Worm (Caenorhabditis elegans): Measurements from ENCODE around the gene sre-38.

Gene sre-38

DNA sequence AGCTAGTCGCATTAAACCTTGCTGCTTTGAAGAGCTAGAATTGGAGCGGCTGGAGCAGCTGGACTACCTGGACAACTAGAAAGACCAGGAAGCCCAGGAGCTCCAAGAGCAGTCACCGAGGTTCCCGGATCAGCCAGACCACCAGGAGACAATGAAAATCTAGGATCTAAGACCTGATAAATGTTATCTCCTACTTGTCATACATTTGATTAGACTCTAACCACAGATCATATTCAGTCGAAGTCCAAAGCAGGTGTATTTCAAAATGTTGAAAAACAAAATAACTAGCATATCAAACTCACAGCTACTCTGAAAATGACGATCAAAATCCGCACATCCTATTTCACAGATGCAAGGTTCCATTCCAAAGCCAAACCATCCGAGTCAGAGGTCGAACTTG, 34.6 kb downstream of the sre-38 start, which contains the start of gene srz-6:
Gene srz-6, plus strand, starts transcription at position 301 of the 400 bp plus-strand sequence.
- TF ChIP-seq nhr-232 (tag; optimal IDR thresholded peaks at IDR 0.05) (no peak), unc-55 (GFP tag; optimal IDR thresholded peaks at IDR 0.05) (no peak), ttx-3 (tag; optimal IDR thresholded peaks at IDR 0.05) (no peak), hlh-8 (tag; optimal IDR thresholded peaks at IDR 0.05) (no peak), ceh-24 (tag; optimal IDR thresholded peaks at IDR 0.05) (no peak), Y22D7AL.16 (tag; optimal IDR thresholded peaks at IDR 0.05) (no peak), sdc-2 (tag; optimal IDR thresholded peaks at IDR 0.05) (no peak), ceh-19 (GFP tag; optimal IDR thresholded peaks at IDR 0.05) (no peak), hlh-13 (GFP tag; optimal IDR thresholded peaks at IDR 0.05) (no peak), ceh-22 (tag; optimal IDR thresholded peaks at IDR 0.05) (no peak)

- TF ChIP-seq hlh-8 (tag; optimal IDR thresholded peaks at IDR 0.05) (no peak), F13H6.1 (tag; optimal IDR thresholded peaks at IDR 0.05) (no peak), ceh-30 (tag; optimal IDR thresholded peaks at IDR 0.05) (no peak), nfya-1 (tag; optimal IDR thresholded peaks at IDR 0.05) (no peak), pqm-1 (tag; optimal IDR thresholded peaks at IDR 0.05) (no peak), pat-9 (tag; optimal IDR thresholded peaks at IDR 0.05) (no peak), ceh-22 (tag; optimal IDR thresholded peaks at IDR 0.05) (no peak), ttx-3 (tag; optimal IDR thresholded peaks at IDR 0.05) (no peak), Y22D7AL.16 (tag; optimal IDR thresholded peaks at IDR 0.05) (no peak), ztf-16 (tag; optimal IDR thresholded peaks at IDR 0.05) (no peak)
Measured at ce11 chrII:12494067-12494477, 36.7 kb downstream of the sre-38 start.

DNA sequence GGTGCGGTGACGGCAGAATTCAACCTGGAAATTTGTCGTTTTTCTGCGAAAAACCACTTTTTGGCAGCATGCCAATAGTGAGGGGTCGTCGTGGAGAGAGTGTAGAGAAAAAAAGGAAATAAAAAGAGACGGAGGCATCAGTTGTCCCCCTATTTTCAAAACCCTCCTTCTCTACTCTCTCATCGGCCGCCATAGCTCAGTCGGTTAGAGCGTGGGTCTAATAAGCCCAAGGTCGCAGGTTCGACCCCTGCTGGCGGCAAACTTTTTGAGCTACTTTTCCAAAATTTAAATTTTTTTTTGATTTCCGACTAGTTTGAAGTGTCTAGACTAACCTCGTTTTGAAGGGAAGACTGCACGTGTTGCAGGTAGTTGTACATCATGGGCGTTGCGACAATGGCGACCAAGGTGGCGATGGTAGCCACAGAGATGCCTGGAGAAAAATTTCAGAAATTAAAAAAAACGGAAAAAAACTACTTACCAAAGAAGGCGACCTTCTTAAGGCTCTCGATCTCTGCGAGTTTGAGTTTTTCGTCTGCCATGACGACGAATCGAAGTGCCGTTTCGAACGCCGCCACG, 37.3 kb downstream of the sre-38 start, which contains the start of gene col-85:
Gene col-85, minus strand, starts transcription at position 540 of the 576 bp plus-strand sequence.
- TF ChIP-seq hlh-15 (tag; optimal IDR thresholded peaks at IDR 0.05) (peak; percentile 91), ceh-6 (GFP tag; optimal IDR thresholded peaks at IDR 0.05) (peak; percentile 91), K02D7.2 (tag; optimal IDR thresholded peaks at IDR 0.05) (peak; percentile 95), ztf-16 (tag; optimal IDR thresholded peaks at IDR 0.05) (peak; percentile 95), ceh-31 (tag; optimal IDR thresholded peaks at IDR 0.05) (peak; percentile 86), ceh-30 (tag; optimal IDR thresholded peaks at IDR 0.05) (peak; percentile 3), nhr-232 (tag; optimal IDR thresholded peaks at IDR 0.05) (peak; percentile 85), Y22D7AL.16 (tag; optimal IDR thresholded peaks at IDR 0.05) (peak; percentile 94), fax-1 (tag; optimal IDR thresholded peaks at IDR 0.05) (peak; percentile 88), dve-1 (tag; optimal IDR thresholded peaks at IDR 0.05) (peak; percentile 81), ama-1 (optimal IDR thresholded peaks at IDR 0.05) (no peak), tbx-2 (tag; optimal IDR thresholded peaks at IDR 0.05) (peak; percentile 92), fkh-10 (GFP tag; optimal IDR thresholded peaks at IDR 0.05) (peak; percentile 52), ets-4 (tag; optimal IDR thresholded peaks at IDR 0.05) (peak; percentile 78), K09A11.1 (tag; optimal IDR thresholded peaks at IDR 0.05; ENCODE audit: insufficient read depth) (peak; percentile 88), ceh-18 (tag; optimal IDR thresholded peaks at IDR 0.05) (peak; percentile 86), che-1 (tag; optimal IDR thresholded peaks at IDR 0.05) (peak; percentile 93), C08G9.2 (tag; optimal IDR thresholded peaks at IDR 0.05) (peak; percentile 87), ref-2 (tag; optimal IDR thresholded peaks at IDR 0.05) (peak; percentile 89), zip-5 (tag; optimal IDR thresholded peaks at IDR 0.05) (peak; percentile 83), hlh-6 (tag; optimal IDR thresholded peaks at IDR 0.05) (peak; percentile 95), tbx-7 (tag; optimal IDR thresholded peaks at IDR 0.05) (peak; percentile 43), pat-9 (tag; optimal IDR thresholded peaks at IDR 0.05) (peak; percentile 94), ceh-34 (tag; optimal IDR thresholded peaks at IDR 0.05) (peak; percentile 92), ttx-3 (tag; optimal IDR thresholded peaks at IDR 0.05) (peak; percentile 92), eyg-1 (tag; optimal IDR thresholded peaks at IDR 0.05) (peak; percentile 68), sox-4 (tag; optimal IDR thresholded peaks at IDR 0.05) (peak; percentile 97), syd-9 (tag; optimal IDR thresholded peaks at IDR 0.05) (peak; percentile 93), unc-42 (tag; optimal IDR thresholded peaks at IDR 0.05) (peak; percentile 84), pha-2 (tag; optimal IDR thresholded peaks at IDR 0.05) (peak; percentile 94), pax-1 (tag; optimal IDR thresholded peaks at IDR 0.05) (no peak), elt-2 (tag; optimal IDR thresholded peaks at IDR 0.05) (peak; percentile 96), rnt-1 (tag; optimal IDR thresholded peaks at IDR 0.05) (peak; percentile 89), pag-3 (tag; optimal IDR thresholded peaks at IDR 0.05; ENCODE audit: borderline replicate concordance) (peak; percentile 89), ceh-22 (tag; optimal IDR thresholded peaks at IDR 0.05) (no peak), ceh-45 (GFP tag; IDR thresholded peaks at IDR 0.05) (peak; percentile 96), hlh-8 (tag; optimal IDR thresholded peaks at IDR 0.05) (peak; percentile 90), ceh-48 (tag; optimal IDR thresholded peaks at IDR 0.05) (peak; percentile 86), lin-11 (tag; optimal IDR thresholded peaks at IDR 0.05) (peak; percentile 87)

Data from whole organism, late embryonic.